1 worm cellular context compared by ENCODE assay signal in the genomic region with DNA sequence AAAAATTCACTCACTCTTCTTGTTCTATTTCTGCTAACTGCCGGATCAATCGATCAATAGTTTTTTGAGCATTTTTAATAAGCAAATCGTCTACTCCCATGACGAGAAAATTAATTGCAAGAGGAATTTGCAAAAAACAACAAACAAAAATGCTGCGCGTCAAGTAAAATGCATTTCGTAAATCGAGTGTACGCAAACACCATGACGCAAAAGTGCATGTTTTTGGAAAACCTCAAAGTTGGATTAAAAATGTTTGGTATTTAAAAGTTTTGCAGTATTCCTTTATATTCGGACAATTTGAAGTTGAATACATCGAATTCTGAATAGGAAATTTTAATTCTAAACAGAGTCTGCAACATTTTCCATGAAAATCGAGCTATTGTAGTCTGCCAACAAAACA.
TF ChIP-seq lines count a peak whose summit lies in the region.

A gene (minus strand): TSS at position 188 of the 400 bp plus-strand sequence.

TF ChIP-seq in whole organism, L1 larva, 84 proteins besides CTCF, POLR2A, EP300 and RAD21 (continued from another document):
- peak; percentile 0 for TF ChIP-seq snpc-4 (tag; optimal IDR thresholded peaks at IDR 0.05; lab: Kevin White, UChicago)
- TF ChIP-seq fkh-10 (GFP tag; optimal IDR thresholded peaks at IDR 0.05; lab: Kevin White, UChicago) = no peak
- TF ChIP-seq jun-1 (tag; optimal IDR thresholded peaks at IDR 0.05; lab: Kevin White, UChicago) = no peak
- TF ChIP-seq zip-4 (GFP tag; optimal IDR thresholded peaks at IDR 0.05; lab: Kevin White, UChicago) = no peak
- TF ChIP-seq C16A3.4 (tag; optimal IDR thresholded peaks at IDR 0.05; lab: Kevin White, UChicago) = peak; percentile 54
- TF ChIP-seq lsy-2 (tag; optimal IDR thresholded peaks at IDR 0.05; lab: Kevin White, UChicago) = peak; percentile 42 to 58
- TF ChIP-seq nhr-12 (tag; optimal IDR thresholded peaks at IDR 0.05; lab: Kevin White, UChicago) = no peak
TF ChIP-seq in whole organism, L1 larva: peak in this region for 21.
